Worm (Caenorhabditis elegans) whole organism, dauer: ENCODE measurements around the gene K09C4.2.

ENCODE experiments used
- unc-62 ChIP-seq: sonication (generic microtip); optimal IDR thresholded peaks from 2 replicates; lab custom pipeline; 2017; ENCODE audit warnings: missing biosample characterization, missing genetic modification reagents, missing genetic modification characterization

K09C4.2 gene

ce11 chrX:3334115-3334514, 37.8 kb downstream of the K09C4.2 start:
- TF ChIP-seq unc-62 (GFP tag; lab: Kevin White, UChicago) = no peak

ce11 chrX:3339882-3340281, 43.6 kb downstream of the K09C4.2 start:
- no peak for TF ChIP-seq unc-62 (GFP tag; lab: Kevin White, UChicago)

- no peak for TF ChIP-seq unc-62 (GFP tag; lab: Kevin White, UChicago)
Observed at ce11 chrX:3343620-3344197, 47.4 kb downstream of the K09C4.2 start.
